Worm (Caenorhabditis elegans) whole organism, L4 larva: ENCODE measurements around the gene ima-1.

Experiments used
- ceh-28 ChIP-seq: fragments of 150-350 bp; optimal IDR thresholded peaks from 2 replicates; lab custom pipeline; 2014; ENCODE audit warnings: missing biosample characterization, missing genetic modification reagents, missing genetic modification characterization
- nhr-10 ChIP-seq: fragments of 150-350 bp; optimal IDR thresholded peaks from 2 replicates; lab custom pipeline; 2014; ENCODE audit warnings: missing biosample characterization, missing genetic modification characterization
- nhr-11 ChIP-seq: fragments of 150-350 bp; optimal IDR thresholded peaks from 2 replicates; lab custom pipeline; 2014; ENCODE audit warnings: missing biosample characterization, missing genetic modification characterization
- nhr-237 ChIP-seq: sonication (generic microtip); optimal IDR thresholded peaks from 2 replicates; lab custom pipeline; 2017; ENCODE audit warnings: missing biosample characterization, missing genetic modification characterization
- nhr-76 ChIP-seq: fragments of 150-350 bp; optimal IDR thresholded peaks from 2 replicates; lab custom pipeline; 2014; ENCODE audit warnings: missing biosample characterization, missing genetic modification characterization
- skn-1 ChIP-seq: fragments of 150-350 bp; optimal IDR thresholded peaks from 2 replicates; lab custom pipeline; 2014; ENCODE audit warnings: missing biosample characterization, missing genetic modification characterization
- unc-130 ChIP-seq: sonication (generic microtip); optimal IDR thresholded peaks from 2 replicates; lab custom pipeline; 2016; ENCODE audit warnings: missing genetic modification reagents, missing genetic modification characterization, missing compliant biosample characterization

DNA sequence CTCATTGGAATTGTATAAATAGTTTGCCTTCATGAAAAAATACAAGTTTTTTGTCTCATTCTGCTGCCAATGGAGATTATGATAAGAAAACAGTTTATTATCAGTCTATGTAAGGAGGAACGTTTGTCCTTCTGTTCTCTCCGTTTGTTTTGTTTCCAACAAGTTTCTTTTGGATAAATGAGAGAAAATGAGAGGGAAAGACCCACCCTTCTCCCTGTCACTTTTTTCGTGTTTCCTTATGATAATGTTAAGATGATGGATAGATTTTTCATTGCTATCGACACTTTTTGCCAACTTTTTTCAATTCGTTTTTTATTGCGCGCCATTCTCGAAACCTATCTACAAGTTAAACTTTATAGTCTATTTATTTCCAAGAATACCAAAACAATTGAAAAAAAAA, 8.3 kb upstream of the ima-1 start:
- TF ChIP-seq ceh-28 (tag; lab: Kevin White, UChicago), result no peak
- TF ChIP-seq nhr-237, result no peak
- TF ChIP-seq unc-130 (GFP tag; lab: Kevin White, UChicago), result no peak
- TF ChIP-seq nhr-10 (tag; lab: Kevin White, UChicago), result no peak
- no peak for TF ChIP-seq nhr-11 (tag; lab: Kevin White, UChicago)
- TF ChIP-seq nhr-76 (tag; lab: Kevin White, UChicago), result no peak
- no peak for TF ChIP-seq skn-1 (tag; lab: Kevin White, UChicago)
